Worm (Caenorhabditis elegans) whole organism, L3 larva: ENCODE measurements around the gene sru-30.

Experiments
- elt-3 ChIP-seq, 3 experiments: fragments of 150-350 bp in 1 of 3; sonication (generic microtip) in 2 of 3; optimal IDR thresholded peaks; 2 replicates in 2 of 3; 4 replicates in 1 of 3; lab custom pipeline; 2014 to 2017; ENCODE audit warnings: missing biosample characterization in 3 of 3, missing genetic modification characterization in 3 of 3
- nhr-25 ChIP-seq: sonication (generic microtip); optimal IDR thresholded peaks from 2 replicates; lab custom pipeline; 2017; ENCODE audit warnings: missing biosample characterization, missing genetic modification characterization

DNA sequence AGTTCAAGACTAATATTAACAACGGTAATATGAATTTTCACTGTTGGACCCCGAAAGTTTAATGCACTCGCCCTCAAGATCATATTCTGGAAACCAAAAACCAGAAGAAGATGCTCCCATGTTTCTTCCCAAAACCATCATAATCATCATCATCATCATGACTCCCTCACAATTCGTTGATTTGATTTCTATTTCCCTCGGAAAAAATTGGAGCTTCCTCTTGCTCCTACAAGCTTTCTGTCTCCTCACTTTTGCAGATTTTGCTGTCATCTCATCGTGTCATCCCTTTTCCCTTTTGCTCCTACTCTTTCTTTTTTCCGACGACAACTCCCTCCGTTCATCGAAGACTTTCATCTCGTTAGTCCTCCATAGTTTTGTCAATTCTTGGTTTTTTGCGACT lies 41.7 kb upstream of the sru-30 start, which contains the start of gene F46B6.2:
- TF ChIP-seq elt-3 (tag; optimal IDR thresholded peaks at IDR 0.05; lab: Kevin White, UChicago) = no peak
- TF ChIP-seq nhr-25 (tag; lab: Kevin White, UChicago) = no peak
